Fruit fly (Drosophila melanogaster): ENCODE results near the gene ND-ASHI.
A peak's percentile ranks its signal among the peaks of the same experiment; 100 is the strongest.

The ND-ASHI gene

dm6 chrX:6696467-6696866 lies 17.5 kb upstream of the ND-ASHI start (continued):
- TF ChIP-seq Dbx (GFP tag; IDR thresholded peaks at IDR 0.05) (peak; percentile 49; the same call in 1 of the 3 replicates), Doc2 (GFP tag; IDR thresholded peaks at IDR 0.05) (no peak), ind (GFP tag; optimal IDR thresholded peaks at IDR 0.05) (peak; percentile 52), CG3847 (GFP tag; IDR thresholded peaks at IDR 0.05) (peak; percentile 59; the same call in 1 of the 2 replicates), chn (GFP tag; optimal IDR thresholded peaks at IDR 0.05) (peak; percentile 37), fd64A (GFP tag; optimal IDR thresholded peaks at IDR 0.05) (no peak), Opbp (GFP tag; IDR thresholded peaks at IDR 0.05; ENCODE audit: partially characterized antibody) (no peak), disco-r (GFP tag; optimal IDR thresholded peaks at IDR 0.05) (peak; percentile 29), CG17328 (GFP tag; IDR thresholded peaks at IDR 0.05) (peak; percentile 62), TFAM (GFP tag; optimal IDR thresholded peaks at IDR 0.05) (no peak), CkIIα-i1 (GFP tag; IDR thresholded peaks at IDR 0.05) (no peak), tin (GFP tag; optimal IDR thresholded peaks at IDR 0.05) (peak; percentile 53), btn (GFP tag; optimal IDR thresholded peaks at IDR 0.05) (no peak), CG17359 (tag; optimal IDR thresholded peaks at IDR 0.05) (peak; percentile 62), ash1 (GFP tag; optimal IDR thresholded peaks at IDR 0.05) (no peak), vvl (GFP tag; IDR thresholded peaks at IDR 0.05) (peak; percentile 86), stwl (tag; optimal IDR thresholded peaks at IDR 0.05) (no peak), CG6791 (GFP tag; IDR thresholded peaks at IDR 0.05; ENCODE audit: partially characterized antibody) (no peak), CG18764 (GFP tag; optimal IDR thresholded peaks at IDR 0.05) (peak; percentile 8), gcm2 (GFP tag; optimal IDR thresholded peaks at IDR 0.05) (peak; percentile 51), Sox100B (GFP tag; optimal IDR thresholded peaks at IDR 0.05) (peak; percentile 63), sob (GFP tag; IDR thresholded peaks at IDR 0.05) (peak; percentile 54; the same call in 1 of the 2 replicates), sqz (GFP tag; optimal IDR thresholded peaks at IDR 0.05) (peak; percentile 43), Rfx (GFP tag; IDR thresholded peaks at IDR 0.05) (peak; percentile 68), lmd (GFP tag; IDR thresholded peaks at IDR 0.05) (peak; percentile 58), Lpt (GFP tag; optimal IDR thresholded peaks at IDR 0.05) (no peak), Nf-YB (GFP tag; optimal IDR thresholded peaks at IDR 0.05) (peak; percentile 50), run (tag; optimal IDR thresholded peaks at IDR 0.05) (peak; percentile 45), CG8359 (GFP tag; optimal IDR thresholded peaks at IDR 0.05; ENCODE audit: borderline replicate concordance) (no peak), CG31441 (GFP tag; IDR thresholded peaks at IDR 0.05) (peak; percentile 75), Abd-B (GFP tag; optimal IDR thresholded peaks at IDR 0.05) (no peak), fd3F (GFP tag; optimal IDR thresholded peaks at IDR 0.05) (peak; percentile 41), usp (GFP tag; optimal IDR thresholded peaks at IDR 0.05) (no peak), CG32532 (GFP tag; IDR thresholded peaks at IDR 0.05) (peak; percentile 72; the same call in 1 of the 2 replicates), Sry-δ (GFP tag; optimal IDR thresholded peaks at IDR 0.05) (peak; percentile 16), Nf-YA (GFP tag; IDR thresholded peaks at IDR 0.05) (no peak), fd102C (GFP tag; optimal IDR thresholded peaks at IDR 0.05) (no peak), CG18011 (GFP tag; optimal IDR thresholded peaks at IDR 0.05) (peak; percentile 46)

dm6 chrX:6694979-6695388 lies 16.1 kb upstream of the ND-ASHI start, which contains the start of gene CG14442:
Gene CG14442 (minus strand): TSS chrX:6695007.
- TF ChIP-seq zen (tag; optimal IDR thresholded peaks at IDR 0.05) (no peak), CG13775 (GFP tag; optimal IDR thresholded peaks at IDR 0.05) (peak; percentile 45), CG11696 (GFP tag; IDR thresholded peaks at IDR 0.05) (no peak), jigr1 (GFP tag; IDR thresholded peaks at IDR 0.05) (no peak), shn (GFP tag; optimal IDR thresholded peaks at IDR 0.05) (no peak), chn (GFP tag; optimal IDR thresholded peaks at IDR 0.05) (no peak), pnt (GFP tag; optimal IDR thresholded peaks at IDR 0.05) (no peak), Mrtf (GFP tag; IDR thresholded peaks at IDR 0.05) (no peak), CG15269 (tag; optimal IDR thresholded peaks at IDR 0.05) (peak; percentile 36), al (GFP tag; IDR thresholded peaks at IDR 0.05) (0 out of 2 replicates have a peak, but pooled peaks have one; percentile 13), tgo (GFP tag; IDR thresholded peaks at IDR 0.05) (no peak), en (GFP tag; optimal IDR thresholded peaks at IDR 0.05) (no peak), sens-2 (GFP tag; IDR thresholded peaks at IDR 0.05) (no peak), toy (GFP tag; IDR thresholded peaks at IDR 0.05) (no peak), dysf (GFP tag; IDR thresholded peaks at IDR 0.05) (no peak; the same call in 2 of the 3 replicates), CG7372 (GFP tag; IDR thresholded peaks at IDR 0.05) (no peak), croc (GFP tag; conservative IDR thresholded peaks at IDR 0.05) (no peak), zf30C (GFP tag; optimal IDR thresholded peaks at IDR 0.05) (no peak)

All from whole organism, embryonic.